Worm (Caenorhabditis elegans) whole organism, midembryonic: Measurements from ENCODE around the gene F18A12.7.

ENCODE experiments used
- flt-1 ChIP-seq: fragments of 200-800 bp; sonication (Bioruptor generic); IDR thresholded peaks from 2 replicates; pipeline ENCODE4 v1.3.6; 2022; ENCODE audit warnings: missing genetic modification characterization, missing compliant biosample characterization
- ztf-23 ChIP-seq: fragments of 200-800 bp; sonication (Bioruptor generic); IDR thresholded peaks from 2 replicates; pipeline ENCODE4 v1.3.6; 2022; ENCODE audit warnings: missing genetic modification reagents, missing genetic modification characterization, missing compliant biosample characterization

ce11 chrII:3374779-3375178, 39.5 kb downstream of the F18A12.7 start, which contains the start of gene bath-10:
- TF ChIP-seq flt-1 (GFP tag; lab: Robert Waterston, UW) (no peak), ztf-23 (GFP tag; lab: Robert Waterston, UW) (no peak)
